Worm (Caenorhabditis elegans): Measurements from ENCODE around the gene srh-284.

ce11 chrV:17732516-17732915, 34.8 kb upstream of the srh-284 start, which contains the start of gene twk-42:
- no peak for TF ChIP-seq F16B12.6 (tag; optimal IDR thresholded peaks at IDR 0.05)
- no peak for TF ChIP-seq pax-3 (tag; optimal IDR thresholded peaks at IDR 0.05)
- TF ChIP-seq lir-3 (tag; optimal IDR thresholded peaks at IDR 0.05; ENCODE audit: poor library complexity), result no peak
- TF ChIP-seq lin-39 (tag; optimal IDR thresholded peaks at IDR 0.05), result no peak
- TF ChIP-seq rnt-1 (tag; optimal IDR thresholded peaks at IDR 0.05), result peak; percentile 29
- no peak for TF ChIP-seq nhr-77 (tag; optimal IDR thresholded peaks at IDR 0.05)
- no peak for TF ChIP-seq irx-1 (tag; optimal IDR thresholded peaks at IDR 0.05)
- TF ChIP-seq pqm-1 (tag; optimal IDR thresholded peaks at IDR 0.05), result no peak
- TF ChIP-seq skn-1 (tag; optimal IDR thresholded peaks at IDR 0.05), result no peak
- TF ChIP-seq alr-1 (tag; optimal IDR thresholded peaks at IDR 0.05; ENCODE audit: borderline replicate concordance), result no peak
- TF ChIP-seq unc-62 (GFP tag; optimal IDR thresholded peaks at IDR 0.05), result no peak
- no peak for TF ChIP-seq nhr-12 (tag; optimal IDR thresholded peaks at IDR 0.05)
- TF ChIP-seq lin-13 (GFP tag; optimal IDR thresholded peaks at IDR 0.05), result no peak

Data from whole organism, L1 larva.